Worm (Caenorhabditis elegans) whole organism, mixed stage, embryonic: Measurements from ENCODE around the gene B0294.1.

Source experiments
- M03D4.4 ChIP-seq: sonication (generic microtip); optimal IDR thresholded peaks from 2 replicates; lab custom pipeline; 2017; ENCODE audit warnings: mild to moderate bottlenecking, missing genetic modification characterization, missing compliant biosample characterization
- bed-3 ChIP-seq: fragments of 200-800 bp; sonication (Bioruptor generic); optimal IDR thresholded peaks from 3 replicates; lab custom pipeline; 2018; ENCODE audit warnings: mild to moderate bottlenecking, missing genetic modification characterization, moderate library complexity, missing compliant biosample characterization
- blmp-1 ChIP-seq: fragments of 150-350 bp; optimal IDR thresholded peaks from 2 replicates; lab custom pipeline; 2014; ENCODE audit warnings: missing biosample characterization, missing genetic modification characterization
- ceh-39 ChIP-seq: fragments of 150-350 bp; optimal IDR thresholded peaks from 2 replicates; lab custom pipeline; 2014; ENCODE audit warnings: missing biosample characterization, missing genetic modification characterization
- ceh-43 ChIP-seq: fragments of 200-800 bp; sonication (Bioruptor generic); optimal IDR thresholded peaks from 2 replicates; lab custom pipeline; 2018; ENCODE audit warnings: mild to moderate bottlenecking, missing genetic modification characterization, moderate library complexity, missing compliant biosample characterization
- ceh-83 ChIP-seq: fragments of 200-800 bp; sonication (Bioruptor generic); optimal IDR thresholded peaks from 2 replicates; lab custom pipeline; 2018; ENCODE audit warnings: mild to moderate bottlenecking, missing genetic modification characterization, missing compliant biosample characterization
- ces-1 ChIP-seq: fragments of 150-350 bp; optimal IDR thresholded peaks from 2 replicates; lab custom pipeline; 2014; ENCODE audit warnings: missing biosample characterization, missing genetic modification reagents, missing genetic modification characterization
- cnd-1 ChIP-seq: fragments of 200-800 bp; sonication (Bioruptor generic); optimal IDR thresholded peaks from 2 replicates; lab custom pipeline; 2018; ENCODE audit warnings: mild to moderate bottlenecking, missing genetic modification characterization, missing compliant biosample characterization
- drap-1 ChIP-seq: fragments of 200-800 bp; sonication (Bioruptor generic); optimal IDR thresholded peaks from 3 replicates; lab custom pipeline; 2018; ENCODE audit warnings: mild to moderate bottlenecking, missing genetic modification characterization, missing compliant biosample characterization
- elt-1 ChIP-seq: sonication (generic microtip); optimal IDR thresholded peaks from 2 replicates; lab custom pipeline; 2017; ENCODE audit warnings: missing genetic modification characterization, mild to moderate bottlenecking, missing compliant biosample characterization, antibody characterized with exemption, moderate library complexity, borderline replicate concordance; ENCODE audit not compliant: insufficient read depth
- elt-3 ChIP-seq: fragments of 150-350 bp; optimal IDR thresholded peaks from 2 replicates; lab custom pipeline; 2014; ENCODE audit warnings: missing biosample characterization, missing genetic modification characterization
- flh-1 ChIP-seq: fragments of 200-800 bp; sonication (Bioruptor generic); optimal IDR thresholded peaks from 2 replicates; lab custom pipeline; 2018; ENCODE audit warnings: mild to moderate bottlenecking, missing genetic modification characterization, moderate library complexity, missing compliant biosample characterization
- ham-2 ChIP-seq: fragments of 200-800 bp; sonication (Bioruptor generic); optimal IDR thresholded peaks from 2 replicates; lab custom pipeline; 2018; ENCODE audit warnings: mild to moderate bottlenecking, missing genetic modification characterization, missing compliant biosample characterization
- hlh-1 ChIP-seq: fragments of 150-350 bp; optimal IDR thresholded peaks from 2 replicates; lab custom pipeline; 2014; ENCODE audit warnings: missing biosample characterization, missing genetic modification reagents, missing genetic modification characterization
- lin-32 ChIP-seq: fragments of 200-800 bp; sonication (Bioruptor generic); optimal IDR thresholded peaks from 2 replicates; lab custom pipeline; 2018; ENCODE audit warnings: mild to moderate bottlenecking, missing genetic modification characterization, missing compliant biosample characterization
- lsy-2 ChIP-seq: fragments of 150-350 bp; optimal IDR thresholded peaks from 2 replicates; lab custom pipeline; 2014; ENCODE audit warnings: missing biosample characterization, missing genetic modification characterization
- mep-1 ChIP-seq: fragments of 150-350 bp; optimal IDR thresholded peaks from 2 replicates; lab custom pipeline; 2017; ENCODE audit warnings: missing biosample characterization, missing genetic modification reagents, missing genetic modification characterization, inconsistent platforms
- mls-2 ChIP-seq: sonication (generic microtip); optimal IDR thresholded peaks from 2 replicates; lab custom pipeline; 2016; ENCODE audit warnings: mild to moderate bottlenecking, missing genetic modification characterization, moderate library complexity, missing compliant biosample characterization
- nhr-12 ChIP-seq: fragments of 150-350 bp; optimal IDR thresholded peaks from 2 replicates; lab custom pipeline; 2014; ENCODE audit warnings: missing biosample characterization, missing genetic modification characterization
- nhr-2 ChIP-seq: fragments of 150-350 bp; optimal IDR thresholded peaks from 2 replicates; lab custom pipeline; 2014; ENCODE audit warnings: missing biosample characterization, missing genetic modification characterization
- nhr-237 ChIP-seq: fragments of 150-350 bp; optimal IDR thresholded peaks from 2 replicates; lab custom pipeline; 2014; ENCODE audit warnings: missing biosample characterization, missing genetic modification characterization
- nhr-28 ChIP-seq: fragments of 150-350 bp; optimal IDR thresholded peaks from 2 replicates; lab custom pipeline; 2014; ENCODE audit warnings: missing biosample characterization, missing genetic modification characterization
- nhr-76 ChIP-seq: sonication (generic microtip); optimal IDR thresholded peaks from 2 replicates; lab custom pipeline; 2017; ENCODE audit warnings: missing biosample characterization, missing genetic modification characterization
- pha-4 ChIP-seq: fragments of 150-350 bp; optimal IDR thresholded peaks from 2 replicates; lab custom pipeline; 2018; ENCODE audit warnings: missing biosample characterization, missing genetic modification reagents, missing genetic modification characterization
- sem-2 ChIP-seq: fragments of 200-800 bp; sonication (Bioruptor generic); optimal IDR thresholded peaks from 2 replicates; lab custom pipeline; 2018; ENCODE audit warnings: mild to moderate bottlenecking, missing genetic modification characterization, missing compliant biosample characterization
- snpc-4 ChIP-seq: fragments of 150-350 bp; optimal IDR thresholded peaks from 2 replicates; lab custom pipeline; 2014; ENCODE audit warnings: missing biosample characterization, missing genetic modification characterization
- sptf-1 ChIP-seq: sonication (generic microtip); optimal IDR thresholded peaks from 2 replicates; lab custom pipeline; 2017; ENCODE audit warnings: mild to moderate bottlenecking, missing genetic modification characterization, moderate library complexity, missing compliant biosample characterization
- tbx-8 ChIP-seq: fragments of 200-800 bp; sonication (Bioruptor generic); optimal IDR thresholded peaks from 2 replicates; lab custom pipeline; 2018; ENCODE audit warnings: mild to moderate bottlenecking, missing genetic modification characterization, moderate library complexity, missing compliant biosample characterization
- unc-120 ChIP-seq: sonication (generic microtip); optimal IDR thresholded peaks from 2 replicates; lab custom pipeline; 2017; ENCODE audit warnings: missing genetic modification characterization, missing compliant biosample characterization; ENCODE audit not compliant: poor library complexity, severe bottlenecking
- unc-62 ChIP-seq: fragments of 150-350 bp; optimal IDR thresholded peaks from 2 replicates; lab custom pipeline; 2014; ENCODE audit warnings: missing biosample characterization, missing genetic modification reagents, missing genetic modification characterization
- zip-8 ChIP-seq: fragments of 150-350 bp; optimal IDR thresholded peaks from 2 replicates; lab custom pipeline; 2014; ENCODE audit warnings: missing biosample characterization, missing genetic modification characterization

B0294.1 gene

DNA sequence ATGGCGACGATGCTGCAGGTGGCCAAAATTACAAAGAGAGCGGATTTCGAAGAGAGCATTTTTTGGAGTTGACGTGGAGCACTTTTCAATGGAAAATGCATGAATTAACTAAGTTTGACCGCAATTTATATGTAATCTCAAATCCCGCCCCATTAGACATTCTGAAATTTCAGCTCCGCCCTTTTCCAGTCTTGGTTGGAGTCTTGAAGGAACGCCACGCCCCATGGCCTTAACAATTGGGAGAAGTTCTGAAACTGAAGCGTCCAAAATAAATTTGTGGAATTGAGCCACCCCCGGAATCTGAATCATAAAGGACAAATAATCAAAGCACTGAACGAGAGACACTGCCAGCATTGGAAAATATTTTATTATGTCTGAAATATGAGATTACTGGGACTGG is at the start of gene B0294.1:
Gene B0294.1 (minus strand): TSS at position 101 of the 400 bp plus-strand sequence.
- no peak for TF ChIP-seq lsy-2 (tag; lab: Kevin White, UChicago)
- TF ChIP-seq, all 35 proteins: peak for 0

- TF ChIP-seq drap-1 (GFP tag; lab: Kevin White, UChicago) (no peak), ceh-43 (GFP tag; lab: Kevin White, UChicago) (no peak)
- TF ChIP-seq, all 35 proteins: peak for 0
These were observed 42.7 kb upstream of the B0294.1 start, which contains the start of gene Y59E1A.4 for ce11 chrX:1939887-1940286. TSS of gene Y59E1A.4 (minus strand) at chrX:1939987.

DNA sequence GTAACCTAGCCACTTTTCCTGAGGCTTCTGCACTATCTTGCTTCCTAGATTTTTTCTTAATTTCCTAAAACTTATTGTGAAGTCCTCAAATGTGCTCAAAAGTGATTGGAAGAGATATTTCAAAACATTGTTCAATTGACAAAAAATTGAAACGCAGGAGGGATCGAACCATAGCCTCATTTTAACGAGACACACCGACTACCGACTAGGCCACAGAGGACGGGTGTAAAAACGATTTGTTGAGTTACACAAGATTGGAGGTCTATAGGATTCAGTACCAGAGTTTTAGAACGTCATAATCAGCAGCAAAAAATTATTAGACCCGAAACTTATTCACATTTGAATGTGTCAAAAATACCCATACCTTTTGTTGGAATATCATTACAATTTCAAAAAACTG is 42.1 kb upstream of the B0294.1 start:
- TF ChIP-seq sem-2 (GFP tag; lab: Kevin White, UChicago) (no peak), nhr-2 (tag; lab: Kevin White, UChicago) (no peak), unc-62 (no peak), nhr-76 (tag; lab: Kevin White, UChicago) (no peak), mep-1 (tag; lab: Kevin White, UChicago) (no peak), M03D4.4 (no peak), hlh-1 (no peak), cnd-1 (tag; lab: Kevin White, UChicago) (no peak), elt-1 (no peak), snpc-4 (tag; lab: Kevin White, UChicago) (no peak), unc-120 (tag; lab: Kevin White, UChicago) (no peak)

DNA sequence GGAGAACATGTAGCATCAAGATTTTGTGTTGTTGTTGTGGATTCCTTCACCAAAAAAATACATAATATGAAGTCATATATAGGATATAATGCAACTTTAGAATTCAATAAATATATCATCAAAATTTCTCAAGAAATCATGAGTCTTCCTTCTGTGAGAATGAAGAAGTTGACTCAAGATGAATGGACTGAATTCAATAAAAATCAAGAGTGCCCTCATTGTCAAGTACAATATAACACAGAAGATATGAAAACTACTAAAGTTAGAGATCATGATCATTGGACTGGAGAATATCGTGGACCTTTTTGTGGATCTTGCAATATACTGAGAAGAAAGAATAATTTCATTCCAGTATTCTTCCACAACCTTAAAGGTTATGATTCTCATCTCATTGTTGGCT is 38.3 kb upstream of the B0294.1 start:
- TF ChIP-seq nhr-237 (tag; lab: Kevin White, UChicago) (no peak), bed-3 (no peak), unc-62 (no peak), ceh-83 (no peak), tbx-8 (no peak), sem-2 (GFP tag; lab: Kevin White, UChicago) (no peak), ceh-43 (GFP tag; lab: Kevin White, UChicago) (no peak), nhr-76 (tag; lab: Kevin White, UChicago) (no peak), mep-1 (tag; lab: Kevin White, UChicago) (no peak), snpc-4 (tag; lab: Kevin White, UChicago) (no peak), flh-1 (GFP tag; lab: Kevin White, UChicago) (no peak), ham-2 (GFP tag; lab: Kevin White, UChicago) (no peak), elt-1 (no peak), drap-1 (GFP tag; lab: Kevin White, UChicago) (no peak), elt-3 (tag; lab: Kevin White, UChicago) (no peak), lin-32 (no peak), nhr-28 (tag; lab: Kevin White, UChicago) (no peak), nhr-2 (tag; lab: Kevin White, UChicago) (no peak), zip-8 (tag; lab: Kevin White, UChicago) (no peak), nhr-12 (tag; lab: Kevin White, UChicago) (no peak)

DNA sequence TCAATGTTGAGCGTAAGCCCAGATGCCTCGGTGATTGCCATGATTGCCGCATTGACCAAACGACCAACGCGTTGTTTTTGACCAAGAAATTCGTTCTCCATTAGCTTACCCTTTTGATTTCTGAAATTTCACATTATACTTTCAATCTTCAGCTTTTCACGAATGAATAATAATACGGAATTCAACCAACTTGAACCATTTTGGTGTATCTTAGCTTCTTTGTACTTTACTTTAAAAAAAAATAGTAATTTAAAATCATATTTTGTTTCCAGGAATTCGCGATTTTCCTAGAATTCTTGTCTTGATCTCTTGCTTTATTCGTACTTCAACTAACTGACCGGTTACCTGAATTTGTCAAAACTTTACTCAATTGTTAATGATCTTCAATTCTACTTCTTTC is 27.0 kb upstream of the B0294.1 start, which contains the start of gene ZC53.2:
Gene ZC53.2 (minus strand): TSS at position 101 of the 400 bp plus-strand sequence.
- TF ChIP-seq mls-2 (no peak), nhr-12 (tag; lab: Kevin White, UChicago) (no peak), zip-8 (tag; lab: Kevin White, UChicago) (no peak), cnd-1 (tag; lab: Kevin White, UChicago) (no peak), ceh-39 (tag; lab: Kevin White, UChicago) (no peak), flh-1 (GFP tag; lab: Kevin White, UChicago) (no peak), ceh-43 (GFP tag; lab: Kevin White, UChicago) (no peak), sptf-1 (no peak), tbx-8 (no peak), elt-3 (tag; lab: Kevin White, UChicago) (no peak), unc-62 (no peak), M03D4.4 (no peak), ces-1 (GFP tag; lab: Kevin White, UChicago) (no peak), pha-4 (tag; lab: Kevin White, UChicago) (no peak)
- TF ChIP-seq, all 35 proteins: peak for 0

ce11 chrX:1922294-1922693 is 25.2 kb upstream of the B0294.1 start, which contains the start of gene ZC53.22:
TSS of gene ZC53.22 (minus strand) at chrX:1922394.
- TF ChIP-seq sem-2 (GFP tag; lab: Kevin White, UChicago) (no peak), ham-2 (GFP tag; lab: Kevin White, UChicago) (no peak), elt-1 (no peak), ces-1 (GFP tag; lab: Kevin White, UChicago) (no peak), tbx-8 (no peak), zip-8 (tag; lab: Kevin White, UChicago) (no peak), blmp-1 (tag; lab: Kevin White, UChicago) (no peak), nhr-28 (tag; lab: Kevin White, UChicago) (no peak), elt-3 (tag; lab: Kevin White, UChicago) (no peak), hlh-1 (no peak), snpc-4 (tag; lab: Kevin White, UChicago) (no peak), M03D4.4 (no peak), pha-4 (tag; lab: Kevin White, UChicago) (no peak), drap-1 (GFP tag; lab: Kevin White, UChicago) (no peak), mls-2 (no peak), nhr-76 (tag; lab: Kevin White, UChicago) (no peak), ceh-83 (no peak)
